Worm (Caenorhabditis elegans) whole organism, L4 larva: ENCODE measurements around the gene K08E4.7.

Source experiments
- R02D3.7 ChIP-seq: fragments of 150-350 bp; sonication (generic microtip); optimal IDR thresholded peaks from 3 replicates; lab custom pipeline; 2014; ENCODE audit warnings: missing biosample characterization, missing genetic modification characterization
- ama-1 ChIP-seq: fragments of 150-350 bp; optimal IDR thresholded peaks from 2 replicates; lab custom pipeline; 2014; ENCODE audit warnings: inconsistent platforms, mixed read lengths
- daf-19 ChIP-seq: fragments of 200-800 bp; sonication (Bioruptor generic); conservative IDR thresholded peaks from 2 replicates; pipeline ENCODE4 v1.3.6; 2022; ENCODE audit warnings: missing genetic modification characterization, missing compliant biosample characterization
- egl-27 ChIP-seq: sonication (generic microtip); optimal IDR thresholded peaks from 3 replicates; lab custom pipeline; 2017; ENCODE audit warnings: missing biosample characterization, missing genetic modification reagents, missing genetic modification characterization
- fkh-10 ChIP-seq: fragments of 150-350 bp; optimal IDR thresholded peaks from 2 replicates; lab custom pipeline; 2014; ENCODE audit warnings: missing biosample characterization, missing genetic modification reagents, missing genetic modification characterization
- mdl-1 ChIP-seq, 2 experiments: fragments of 150-350 bp in 1 of 2; sonication (generic microtip) in 1 of 2; optimal IDR thresholded peaks; 2 replicates each; lab custom pipeline; 2014 to 2017; ENCODE audit warnings: missing biosample characterization in 2 of 2, missing genetic modification characterization in 2 of 2
- nhr-11 ChIP-seq: fragments of 150-350 bp; optimal IDR thresholded peaks from 2 replicates; lab custom pipeline; 2014; ENCODE audit warnings: missing biosample characterization, missing genetic modification characterization
- sdz-12 ChIP-seq: fragments of 200-800 bp; sonication (Bioruptor generic); optimal IDR thresholded peaks from 2 replicates; lab custom pipeline; 2018; ENCODE audit warnings: mild to moderate bottlenecking, missing genetic modification characterization, missing compliant biosample characterization
- snpc-4 ChIP-seq: fragments of 150-350 bp; optimal IDR thresholded peaks from 2 replicates; lab custom pipeline; 2014; ENCODE audit warnings: missing biosample characterization, missing genetic modification characterization
- spr-1 ChIP-seq: sonication (generic microtip); optimal IDR thresholded peaks from 2 replicates; lab custom pipeline; 2016; ENCODE audit warnings: mild to moderate bottlenecking, missing genetic modification characterization, missing compliant biosample characterization
- unc-62 ChIP-seq, 3 experiments: fragments of 150-350 bp in 1 of 3; sonication (generic microtip); optimal IDR thresholded peaks in 2 of 3; peaks in 1 of 3; 1 replicate in 1 of 3; 2 replicates in 2 of 3; lab custom pipeline; 2014 to 2017; ENCODE audit warnings: missing biosample characterization in 3 of 3, missing genetic modification characterization in 3 of 3, missing genetic modification reagents in 3 of 3, missing genotype in 1 of 3
- vab-7 ChIP-seq: fragments of 200-800 bp; sonication (Bioruptor generic); IDR thresholded peaks from 2 replicates; pipeline ENCODE4 v1.3.6; 2022; ENCODE audit warnings: missing genetic modification reagents, missing genetic modification characterization, missing compliant biosample characterization

DNA sequence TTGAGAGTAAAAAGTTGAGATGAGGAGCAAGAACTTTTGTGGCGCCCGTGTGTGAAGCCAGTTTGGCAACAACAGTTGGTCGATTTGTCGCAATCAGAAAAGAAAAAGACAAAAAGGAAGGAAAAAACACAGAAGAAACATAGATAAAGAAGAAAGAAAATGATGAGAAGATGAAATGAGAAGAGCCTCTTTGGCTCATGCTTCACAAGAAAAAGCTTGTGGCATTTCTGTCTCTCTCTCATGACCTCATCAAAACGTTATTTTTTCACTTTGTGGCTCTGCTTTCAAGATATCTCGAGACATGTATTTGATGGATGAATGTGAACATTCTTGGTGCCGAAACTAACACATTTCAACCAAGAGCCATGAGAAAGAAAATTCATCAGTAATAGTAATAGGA is 37.5 kb downstream of the K08E4.7 start:
- no peak for TF ChIP-seq snpc-4 (tag; lab: Kevin White, UChicago)
- no peak for TF ChIP-seq sdz-12
- TF ChIP-seq R02D3.7 (tag; lab: Kevin White, UChicago): no peak
- no peak for TF ChIP-seq ama-1
- TF ChIP-seq daf-19 (GFP tag; lab: Robert Waterston, UW): no peak
- no peak for TF ChIP-seq fkh-10 (GFP tag; lab: Kevin White, UChicago)
- TF ChIP-seq nhr-11 (tag; lab: Kevin White, UChicago): no peak
- TF ChIP-seq spr-1 (tag; lab: Kevin White, UChicago): no peak
- peak in 1 of 2 experiments; percentile 10 for TF ChIP-seq unc-62 (GFP tag; optimal IDR thresholded peaks at IDR 0.05 in 1 of 2; lab: Kevin White, UChicago)
- no peak for TF ChIP-seq unc-62 (tag; optimal IDR thresholded peaks at IDR 0.05; lab: Kevin White, UChicago)
- no peak for TF ChIP-seq vab-7 (GFP tag; lab: Robert Waterston, UW)
- TF ChIP-seq mdl-1 (tag; optimal IDR thresholded peaks at IDR 0.05; lab: Kevin White, UChicago): no peak
- no peak for TF ChIP-seq egl-27 (tag; lab: Kevin White, UChicago)
